Worm (Caenorhabditis elegans): ENCODE data around the gene clec-230.

ce11 chrV:15369707-15370106, 20.8 kb upstream of the clec-230 start, which contains the start of gene nhr-269:
- TF ChIP-seq efl-1 (GFP tag; optimal IDR thresholded peaks at IDR 0.05) (no peak), bed-2 (GFP tag; IDR thresholded peaks at IDR 0.05) (no peak), akir-1 (GFP tag; optimal IDR thresholded peaks at IDR 0.05) (no peak), hmg-20 (GFP tag; IDR thresholded peaks at IDR 0.05) (no peak), pha-4 (tag; optimal IDR thresholded peaks at IDR 0.05) (no peak), C17E4.6 (GFP tag; IDR thresholded peaks at IDR 0.05) (no peak), ccch-3 (GFP tag; optimal IDR thresholded peaks at IDR 0.05) (no peak), F49E8.2 (tag; optimal IDR thresholded peaks at IDR 0.05; ENCODE audit: insufficient read depth) (no peak), snpc-1.3 (tag; optimal IDR thresholded peaks at IDR 0.05; ENCODE audit: insufficient read depth) (no peak), lin-54 (GFP tag; optimal IDR thresholded peaks at IDR 0.05) (no peak), F57C9.4 (tag; optimal IDR thresholded peaks at IDR 0.05) (no peak), snpc-4 (GFP tag; optimal IDR thresholded peaks at IDR 0.05) (no peak), snpc-4 (tag; optimal IDR thresholded peaks at IDR 0.05) (no peak)

Data from whole organism, young adult.